Fruit fly (Drosophila melanogaster) whole organism, embryonic: ENCODE results near the gene CG13898.

Experiments used
- ATbp ChIP-seq: fragments of 200-800 bp; sonication (Bioruptor generic); optimal IDR thresholded peaks from 2 replicates; lab custom pipeline; 2017; ENCODE audit warnings: missing biosample characterization, mild to moderate bottlenecking, missing genetic modification characterization, missing genetic modification reagents
- CG1024 ChIP-seq: fragments of 200-800 bp; sonication (Bioruptor generic); IDR thresholded peaks from 2 replicates; pipeline ENCODE4 v1.3.6; 2022; ENCODE audit warnings: missing biosample characterization, missing genetic modification characterization
- CG11504 ChIP-seq: fragments of 200-800 bp; sonication (Bioruptor generic); optimal IDR thresholded peaks from 3 replicates; lab custom pipeline; 2019; ENCODE audit warnings: missing biosample characterization, mild to moderate bottlenecking, missing genetic modification characterization, moderate library complexity
- CG11695 ChIP-seq: fragments of 200-800 bp; sonication (Bioruptor generic); IDR thresholded peaks from 3 replicates; pipeline ENCODE4 v1.3.6; 2022; ENCODE audit warnings: missing biosample characterization, missing genetic modification characterization
- CG11696 ChIP-seq: fragments of 200-800 bp; sonication (Bioruptor generic); IDR thresholded peaks from 2 replicates; pipeline ENCODE4 v1.3.6; 2022; ENCODE audit warnings: missing biosample characterization, missing genetic modification characterization
- CG15073 ChIP-seq: fragments of 200-800 bp; sonication (Bioruptor generic); optimal IDR thresholded peaks from 2 replicates; lab custom pipeline; 2016; ENCODE audit warnings: missing biosample characterization, missing genetic modification characterization
- CG1603 ChIP-seq: fragments of 200-800 bp; sonication (Bioruptor generic); optimal IDR thresholded peaks from 2 replicates; lab custom pipeline; 2019; ENCODE audit warnings: missing biosample characterization, mild to moderate bottlenecking, missing genetic modification characterization, moderate library complexity
- CG33557 ChIP-seq: fragments of 200-800 bp; sonication (Bioruptor generic); optimal IDR thresholded peaks from 2 replicates; lab custom pipeline; 2019; ENCODE audit warnings: missing biosample characterization, mild to moderate bottlenecking, missing genetic modification characterization, moderate library complexity
- CG3838 ChIP-seq: fragments of 200-800 bp; sonication (Bioruptor generic); optimal IDR thresholded peaks from 3 replicates; lab custom pipeline; 2016; ENCODE audit warnings: missing biosample characterization, missing genetic modification characterization
- CG6254 ChIP-seq: fragments of 200-800 bp; sonication (Bioruptor generic); optimal IDR thresholded peaks from 3 replicates; lab custom pipeline; 2017; ENCODE audit warnings: mild to moderate bottlenecking, missing biosample characterization, missing genetic modification reagents, missing genetic modification characterization
- CG6272 ChIP-seq: fragments of 200-800 bp; sonication (Bioruptor generic); IDR thresholded peaks from 2 replicates; pipeline ENCODE4 v1.3.6; 2022; ENCODE audit warnings: missing biosample characterization, missing genetic modification characterization
- D19A ChIP-seq: fragments of 200-800 bp; optimal IDR thresholded peaks from 3 replicates; lab custom pipeline; 2019; ENCODE audit warnings: missing biosample characterization, mild to moderate bottlenecking, missing genetic modification characterization, moderate library complexity
- Drgx ChIP-seq: fragments of 200-800 bp; sonication (Bioruptor generic); IDR thresholded peaks from 2 replicates; pipeline ENCODE4 v1.3.6; 2022; ENCODE audit warnings: missing biosample characterization, missing genetic modification characterization
- Ets65A ChIP-seq: fragments of 200-800 bp; sonication (Bioruptor generic); peaks from one replicate; lab custom pipeline; 2016; ENCODE audit warnings: missing biosample characterization, missing genetic modification characterization
- HLH4C ChIP-seq: fragments of 200-800 bp; sonication (Bioruptor generic); IDR thresholded peaks from 3 replicates; pipeline ENCODE4 v1.3.6; 2022; ENCODE audit warnings: missing biosample characterization, missing genetic modification characterization; ENCODE audit not compliant: partially characterized antibody
- HLH54F ChIP-seq: fragments of 200-800 bp; sonication (Bioruptor generic); optimal IDR thresholded peaks from 3 replicates; lab custom pipeline; 2016; ENCODE audit warnings: missing biosample characterization, missing genetic modification characterization
- MTF-1 ChIP-seq: fragments of 200-800 bp; sonication (Bioruptor generic); optimal IDR thresholded peaks from 2 replicates; lab custom pipeline; 2018; ENCODE audit warnings: missing biosample characterization, mild to moderate bottlenecking, missing genetic modification characterization, borderline replicate concordance
- Med ChIP-seq: fragments of 200-800 bp; sonication (Bioruptor generic); peaks from one replicate; lab custom pipeline; 2016; ENCODE audit warnings: missing biosample characterization, missing genetic modification characterization, mild to moderate bottlenecking, inconsistent platforms, moderate library complexity
- NfI ChIP-seq: fragments of 200-800 bp; sonication (Bioruptor generic); optimal IDR thresholded peaks from 3 replicates; lab custom pipeline; 2018; ENCODE audit warnings: missing biosample characterization, mild to moderate bottlenecking, missing genetic modification characterization, moderate library complexity
- Poxn ChIP-seq: fragments of 200-800 bp; sonication (Bioruptor generic); IDR thresholded peaks from 2 replicates; pipeline ENCODE4 v1.3.6; 2022; ENCODE audit warnings: missing biosample characterization, missing genetic modification characterization
- Spps ChIP-seq: fragments of 200-800 bp; sonication (Bioruptor generic); optimal IDR thresholded peaks from 2 replicates; lab custom pipeline; 2018; ENCODE audit warnings: missing biosample characterization, mild to moderate bottlenecking, missing genetic modification characterization
- Sry-δ ChIP-seq: fragments of 200-800 bp; sonication (Bioruptor generic); optimal IDR thresholded peaks from 2 replicates; lab custom pipeline; 2016; ENCODE audit warnings: missing biosample characterization, missing genetic modification characterization
- bbx ChIP-seq: fragments of 200-800 bp; sonication (Bioruptor generic); IDR thresholded peaks from 2 replicates; pipeline ENCODE4 v1.3.6; 2022; ENCODE audit warnings: missing biosample characterization, missing genetic modification characterization; ENCODE audit not compliant: partially characterized antibody
- bsh ChIP-seq, 2 experiments: fragments of 200-800 bp; sonication (Bioruptor generic); optimal IDR thresholded peaks; 2 replicates each; lab custom pipeline; 2017 to 2018; ENCODE audit warnings: mild to moderate bottlenecking in 2 of 2, missing biosample characterization in 2 of 2, missing genetic modification characterization in 2 of 2, moderate library complexity in 1 of 2
- dmrt11E ChIP-seq: fragments of 200-800 bp; sonication (Bioruptor generic); optimal IDR thresholded peaks from 3 replicates; lab custom pipeline; 2018; ENCODE audit warnings: missing biosample characterization, mild to moderate bottlenecking, missing genetic modification characterization, moderate library complexity
- dysf ChIP-seq: fragments of 200-800 bp; sonication (Bioruptor generic); IDR thresholded peaks from 3 replicates; pipeline ENCODE4 v1.3.6; 2022; ENCODE audit warnings: missing biosample characterization, missing genetic modification characterization
- emc ChIP-seq: fragments of 200-800 bp; sonication (Bioruptor generic); optimal IDR thresholded peaks from 2 replicates; lab custom pipeline; 2016; ENCODE audit warnings: missing biosample characterization, missing genetic modification characterization
- gem ChIP-seq: fragments of 200-800 bp; sonication (Bioruptor generic); optimal IDR thresholded peaks from 2 replicates; lab custom pipeline; 2019; ENCODE audit warnings: missing biosample characterization, mild to moderate bottlenecking, missing genetic modification characterization, moderate library complexity
- hb ChIP-seq: fragments of 200-800 bp; sonication (Bioruptor generic); IDR thresholded peaks from 3 replicates; pipeline ENCODE4 v1.3.6; 2022; ENCODE audit warnings: missing biosample characterization, missing genetic modification characterization; ENCODE audit not compliant: partially characterized antibody
- ind ChIP-seq: fragments of 200-800 bp; sonication (Bioruptor generic); optimal IDR thresholded peaks from 3 replicates; lab custom pipeline; 2016; ENCODE audit warnings: missing biosample characterization, missing genetic modification characterization
- ken ChIP-seq: fragments of 200-800 bp; sonication (Bioruptor generic); IDR thresholded peaks from 3 replicates; pipeline ENCODE4 v1.3.6; 2022; ENCODE audit warnings: missing biosample characterization, missing genetic modification characterization
- lov ChIP-seq, 2 experiments: fragments of 200-800 bp in 1 of 2; fragments of >200 bp in 1 of 2; sonication (Bioruptor generic) in 1 of 2; IDR thresholded peaks in 1 of 2; optimal IDR thresholded peaks in 1 of 2; 2 replicates in 1 of 2; 3 replicates in 1 of 2; pipeline versions ENCODE4 v1.3.6 to Lab custom; 2017 to 2022; ENCODE audit warnings: missing biosample characterization in 1 of 2, missing genetic modification characterization in 1 of 2
- nerfin-1 ChIP-seq: fragments of 200-800 bp; sonication (Bioruptor generic); optimal IDR thresholded peaks from 3 replicates; lab custom pipeline; 2019; ENCODE audit warnings: missing biosample characterization, mild to moderate bottlenecking, missing genetic modification characterization, moderate library complexity
- phol ChIP-seq: fragments of 200-800 bp; sonication (Bioruptor generic); optimal IDR thresholded peaks from 3 replicates; lab custom pipeline; 2018; ENCODE audit warnings: missing biosample characterization, mild to moderate bottlenecking, missing genetic modification characterization, moderate library complexity
- prd ChIP-seq, 3 experiments: fragments of >200 bp in 2 of 3; fragments of 200-800 bp in 1 of 3; sonication (Bioruptor generic) in 1 of 3; optimal IDR thresholded peaks in 2 of 3; IDR thresholded peaks in 1 of 3; 2 replicates in 2 of 3; 3 replicates in 1 of 3; pipeline versions ENCODE4 v1.3.6 to Lab custom; 2017 to 2022; ENCODE audit warnings: missing biosample characterization in 1 of 3, missing genetic modification characterization in 1 of 3
- ranshi ChIP-seq: fragments of 200-800 bp; sonication (Bioruptor generic); IDR thresholded peaks from 2 replicates; pipeline ENCODE4 v1.3.6; 2022; ENCODE audit warnings: missing biosample characterization, missing genetic modification characterization
- row ChIP-seq: fragments of 200-800 bp; sonication (Bioruptor generic); IDR thresholded peaks from 3 replicates; pipeline ENCODE4 v1.3.6; 2022; ENCODE audit warnings: missing biosample characterization, missing genetic modification characterization
- sens ChIP-seq: fragments of 200-800 bp; sonication (Bioruptor generic); peaks from one replicate; lab custom pipeline; 2016; ENCODE audit warnings: missing biosample characterization, missing genetic modification characterization
- sens-2 ChIP-seq: fragments of 200-800 bp; sonication (Bioruptor generic); IDR thresholded peaks from 2 replicates; pipeline ENCODE4 v1.3.6; 2022; ENCODE audit warnings: missing biosample characterization, missing genetic modification characterization
- sna ChIP-seq: fragments of 200-800 bp; sonication (Bioruptor generic); IDR thresholded peaks from 2 replicates; pipeline ENCODE4 v1.3.6; 2022; ENCODE audit warnings: missing biosample characterization, missing genetic modification characterization; ENCODE audit not compliant: partially characterized antibody
- sob ChIP-seq: fragments of 200-800 bp; sonication (Bioruptor generic); IDR thresholded peaks from 2 replicates; pipeline ENCODE4 v1.3.6; 2022; ENCODE audit warnings: missing biosample characterization, missing genetic modification characterization
- ssp ChIP-seq: fragments of 200-800 bp; sonication (Bioruptor generic); IDR thresholded peaks from 2 replicates; pipeline ENCODE4 v1.3.6; 2022; ENCODE audit warnings: missing biosample characterization, missing genetic modification characterization
- unpg ChIP-seq: fragments of 200-800 bp; sonication (Bioruptor generic); optimal IDR thresholded peaks from 3 replicates; lab custom pipeline; 2018; ENCODE audit warnings: missing biosample characterization, mild to moderate bottlenecking, missing genetic modification characterization, moderate library complexity
- vvl ChIP-seq: fragments of 200-800 bp; sonication (Bioruptor generic); IDR thresholded peaks from 2 replicates; pipeline ENCODE4 v1.3.6; 2022; ENCODE audit warnings: missing biosample characterization, missing genetic modification characterization
- z ChIP-seq: fragments of 200-800 bp; sonication (Bioruptor generic); IDR thresholded peaks from 3 replicates; pipeline ENCODE4 v1.3.6; 2022; ENCODE audit warnings: missing biosample characterization, missing genetic modification characterization
- zf30C ChIP-seq: fragments of 200-800 bp; sonication (Bioruptor generic); optimal IDR thresholded peaks from 3 replicates; lab custom pipeline; 2018; ENCODE audit warnings: missing biosample characterization, mild to moderate bottlenecking, missing genetic modification characterization

Gene CG13898

dm6 chr3L:766884-767283, 37.0 kb downstream of the CG13898 start:
- peak; percentile 42 for TF ChIP-seq Med (GFP tag; lab: Kevin White, UChicago)
- TF ChIP-seq sens = peak; percentile 56
- TF ChIP-seq hb (GFP tag; lab: Robert Waterston, UW) = 0 out of 3 replicates have a peak, but pooled peaks have one; percentile 55
- TF ChIP-seq Drgx (GFP tag; lab: Robert Waterston, UW) = 0 out of 2 replicates have a peak, but pooled peaks have one; percentile 9
- no peak for TF ChIP-seq CG33557 (GFP tag; lab: Kevin White, UChicago)

DNA sequence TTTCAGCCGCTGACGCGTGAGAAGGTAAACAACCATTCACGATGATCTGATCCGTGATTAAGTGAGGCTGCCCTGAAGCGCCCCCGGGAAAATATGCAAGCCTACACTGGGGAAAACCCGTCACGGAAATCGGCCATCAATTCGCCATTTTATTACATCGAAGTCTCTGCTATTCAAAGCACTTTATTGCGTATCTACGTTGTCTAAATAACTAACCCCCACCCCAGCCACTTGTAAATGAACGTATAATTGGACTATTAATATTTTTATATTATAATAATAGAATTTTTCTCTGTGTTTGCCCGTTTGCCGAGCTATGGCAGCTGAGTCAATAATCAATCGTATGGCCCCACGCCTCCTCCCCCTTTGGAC, 37.6 kb downstream of the CG13898 start:
- TF ChIP-seq Sry-δ (GFP tag; lab: Kevin White, UChicago) = no peak
- TF ChIP-seq bsh (GFP tag; optimal IDR thresholded peaks at IDR 0.05; lab: Kevin White, UChicago) = peak in 1 of 2 experiments; percentile 3
- no peak for TF ChIP-seq CG11696 (GFP tag; lab: Robert Waterston, UW)
- no peak for TF ChIP-seq nerfin-1 (tag; lab: Kevin White, UChicago)
- 0 out of 3 replicates have a peak, but pooled peaks have one; percentile 8 for TF ChIP-seq row (GFP tag; lab: Robert Waterston, UW)
- TF ChIP-seq sens-2 = no peak
- no peak for TF ChIP-seq NfI
- no peak for TF ChIP-seq lov (optimal IDR thresholded peaks at IDR 0.05; lab: Kevin White, UChicago)
- TF ChIP-seq lov (GFP tag; IDR thresholded peaks at IDR 0.05; lab: Robert Waterston, UW) = no peak
- peak; percentile 29 for TF ChIP-seq dmrt11E (tag; lab: Kevin White, UChicago)
- TF ChIP-seq bbx (GFP tag; lab: Robert Waterston, UW) = no peak
- 0 out of 3 replicates have a peak, but pooled peaks have one; percentile 21 for TF ChIP-seq ken (GFP tag; lab: Robert Waterston, UW)
- TF ChIP-seq CG15073 (GFP tag; lab: Kevin White, UChicago) = no peak
- 0 out of 3 replicates have a peak, but pooled peaks have one; percentile 20 for TF ChIP-seq dysf (GFP tag; lab: Robert Waterston, UW)
- no peak for TF ChIP-seq CG1603 (tag; lab: Kevin White, UChicago)
- no peak for TF ChIP-seq emc
- peak; percentile 11 for TF ChIP-seq zf30C
- no peak for TF ChIP-seq D19A (tag; lab: Kevin White, UChicago)
- no peak for TF ChIP-seq CG6254 (GFP tag; lab: Kevin White, UChicago)
- TF ChIP-seq Spps = no peak
- TF ChIP-seq sob = peak; percentile 18; the same call in 1 of the 2 replicates
- no peak for TF ChIP-seq z (GFP tag; lab: Robert Waterston, UW)
- TF ChIP-seq unpg = peak; percentile 9
- peak; percentile 34 for TF ChIP-seq gem (tag; lab: Kevin White, UChicago)
- TF ChIP-seq vvl (GFP tag; lab: Robert Waterston, UW) = no peak
- no peak for TF ChIP-seq ATbp (GFP tag; lab: Kevin White, UChicago)
- 0 out of 2 replicates have a peak, but pooled peaks have one; percentile 7 for TF ChIP-seq CG1024
- TF ChIP-seq Drgx (GFP tag; lab: Robert Waterston, UW) = peak; percentile 51; the same call in 1 of the 2 replicates
- TF ChIP-seq HLH4C = no peak
- no peak for TF ChIP-seq MTF-1 (GFP tag; lab: Kevin White, UChicago)
- peak; percentile 23 for TF ChIP-seq Ets65A (GFP tag; lab: Kevin White, UChicago)
- TF ChIP-seq, all 482 proteins: peak for 12

DNA sequence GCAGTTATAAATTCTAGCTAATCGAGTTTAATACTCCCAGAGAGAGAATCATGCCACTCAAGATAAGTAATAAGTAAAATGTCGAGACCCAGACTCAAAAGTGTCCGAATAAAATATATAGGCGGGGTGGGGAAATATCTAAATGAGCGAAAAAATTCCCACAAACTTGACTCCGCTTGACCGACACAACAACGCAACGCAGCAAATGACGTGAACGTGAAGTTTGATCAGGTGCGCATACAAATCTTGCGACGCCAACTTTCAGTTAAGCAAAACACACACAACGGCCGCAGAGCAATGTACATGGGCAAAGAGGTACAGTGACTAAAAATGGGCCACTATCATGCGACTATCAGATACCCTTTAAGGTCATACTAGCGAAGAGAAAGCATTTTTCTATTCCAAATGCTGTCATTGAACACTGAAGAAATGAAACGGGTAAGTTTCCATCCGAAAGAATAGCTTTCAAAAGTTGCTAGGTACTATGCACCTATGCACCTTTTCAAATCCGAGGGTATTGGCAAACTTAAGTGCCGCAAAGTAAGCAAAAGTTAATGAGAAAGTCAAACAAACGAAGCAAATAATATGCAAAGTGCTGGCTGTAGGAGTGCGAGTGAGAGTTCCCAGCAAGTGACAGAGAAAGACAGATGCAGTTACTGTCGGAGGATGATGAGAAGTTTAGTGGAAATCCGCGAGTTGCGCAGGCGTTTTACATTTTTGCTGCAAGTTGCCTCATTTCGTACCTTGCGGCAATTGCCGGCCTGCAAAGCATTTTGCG, 38.1 kb downstream of the CG13898 start:
- 0 out of 3 replicates have a peak, but pooled peaks have one; percentile 30 for TF ChIP-seq CG11695 (GFP tag; lab: Robert Waterston, UW)
- TF ChIP-seq HLH54F = no peak
- TF ChIP-seq prd (optimal IDR thresholded peaks at IDR 0.05; lab: Kevin White, UChicago) = no peak
- peak; percentile 32; the same call in 1 of the 3 replicates for TF ChIP-seq prd (GFP tag; IDR thresholded peaks at IDR 0.05; lab: Robert Waterston, UW)
- TF ChIP-seq phol (tag; lab: Kevin White, UChicago) = peak; percentile 15
- peak; percentile 42 for TF ChIP-seq CG11504 (tag; lab: Kevin White, UChicago)
- no peak for TF ChIP-seq CG6272
- TF ChIP-seq ssp (GFP tag; lab: Robert Waterston, UW) = 0 out of 2 replicates have a peak, but pooled peaks have one; percentile 8
- no peak for TF ChIP-seq CG3838 (GFP tag; lab: Kevin White, UChicago)
- peak; percentile 24; the same call in 1 of the 2 replicates for TF ChIP-seq ranshi
- TF ChIP-seq Poxn (GFP tag; lab: Robert Waterston, UW) = no peak
- TF ChIP-seq ind (GFP tag; lab: Kevin White, UChicago) = peak; percentile 38
- TF ChIP-seq sna (GFP tag; lab: Robert Waterston, UW) = 0 out of 2 replicates have a peak, but pooled peaks have one; percentile 33
